Worm (Caenorhabditis elegans): ENCODE data around the gene F28C6.10.

Gene F28C6.10

DNA sequence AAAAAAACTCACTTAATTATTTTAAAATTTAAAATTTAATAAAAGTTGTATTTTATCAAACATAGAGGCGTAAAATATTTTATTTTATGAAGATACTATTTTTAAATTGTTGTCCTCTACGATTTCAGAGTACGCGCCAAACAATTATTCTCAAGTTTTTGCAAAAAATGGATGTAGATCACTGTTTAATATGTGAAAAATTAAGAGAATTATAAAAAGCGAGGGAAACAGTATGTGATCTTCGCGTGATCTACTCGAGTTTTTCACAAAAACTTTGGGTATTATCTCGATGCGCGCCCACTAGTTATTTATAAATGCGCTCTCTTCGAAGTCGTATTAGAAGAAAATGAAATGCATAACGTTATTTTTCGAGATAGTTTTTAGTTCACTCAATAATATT, 41.1 kb downstream of the F28C6.10 start:
- TF ChIP-seq unc-62 (GFP tag; optimal IDR thresholded peaks at IDR 0.05), result no peak

DNA sequence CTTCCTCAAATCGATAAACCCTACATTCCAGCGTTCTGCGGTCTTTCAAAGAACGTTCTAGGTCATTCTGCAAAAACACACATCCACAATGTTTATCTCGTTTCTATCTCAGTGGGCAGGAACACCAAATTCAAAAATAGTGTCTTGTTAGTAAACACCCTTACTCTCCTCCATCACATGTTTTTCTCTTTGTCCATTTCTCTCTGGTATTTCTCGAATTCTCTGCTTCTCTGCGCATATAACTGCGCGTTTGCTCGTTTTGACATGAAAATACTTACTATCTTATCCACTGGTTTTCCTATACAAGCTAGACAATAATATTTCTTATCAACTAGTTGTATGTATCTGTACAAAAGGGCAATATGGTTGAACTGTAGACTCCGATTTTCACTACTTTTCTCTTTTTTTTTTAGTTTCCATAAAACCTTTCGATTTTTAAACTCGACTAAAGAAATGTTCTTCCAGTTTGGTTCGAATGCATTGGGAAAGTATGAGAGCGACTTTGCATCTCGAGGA, 42.9 kb downstream of the F28C6.10 start, which contains the start of gene pyr-1:
Gene pyr-1 (plus strand): TSS at position 466 of the 516 bp plus-strand sequence.
- no peak for TF ChIP-seq unc-62 (GFP tag; optimal IDR thresholded peaks at IDR 0.05)

All from whole organism, dauer.